Fruit fly (Drosophila melanogaster): ENCODE data around the gene GAA1.

Gene GAA1

DNA sequence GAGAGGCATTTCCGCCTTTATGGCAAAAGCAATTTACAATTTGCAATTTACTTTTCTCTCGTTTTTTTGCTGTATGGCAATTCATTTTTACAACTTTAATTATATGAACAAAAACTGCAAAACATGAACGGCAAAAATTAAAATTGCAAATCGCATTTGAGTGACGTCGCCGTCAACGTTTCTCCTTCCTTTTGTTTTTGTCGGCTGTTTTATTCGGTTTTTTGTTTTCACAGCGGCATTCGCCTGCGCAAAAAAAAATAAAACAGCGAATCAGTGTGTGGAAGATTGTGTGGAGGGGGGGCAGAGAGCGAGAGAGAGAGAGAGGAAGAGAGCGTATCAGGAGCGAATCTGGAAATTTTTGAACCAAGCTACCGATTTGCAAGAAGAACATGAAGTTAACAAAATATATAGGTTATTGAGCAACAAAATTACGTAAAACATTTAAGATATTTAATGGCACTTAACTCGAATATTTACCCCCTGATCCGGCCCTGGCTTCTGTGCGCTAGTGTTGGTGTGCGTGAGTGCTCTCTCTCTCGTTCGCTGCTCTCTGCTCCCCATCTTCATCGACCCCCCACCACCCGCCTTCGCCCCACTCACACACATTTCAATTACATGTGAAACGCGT, 45.5 kb upstream of the GAA1 start (continued):
- TF ChIP-seq CG34406 (GFP tag; optimal IDR thresholded peaks at IDR 0.05) (peak; percentile 99), net (GFP tag; optimal IDR thresholded peaks at IDR 0.05) (peak; percentile 99), Ets21C (GFP tag; optimal IDR thresholded peaks at IDR 0.05) (peak; percentile 99), CG10669 (GFP tag; optimal IDR thresholded peaks at IDR 0.05) (peak; percentile 99), CG6854 (GFP tag; optimal IDR thresholded peaks at IDR 0.05) (peak; percentile 99), Sox15 (GFP tag; optimal IDR thresholded peaks at IDR 0.05) (peak; percentile 99), acj6 (GFP tag; optimal IDR thresholded peaks at IDR 0.05) (peak; percentile 100), eg (GFP tag; IDR thresholded peaks at IDR 0.05) (peak; percentile 100), pdm3 (GFP tag; optimal IDR thresholded peaks at IDR 0.05) (peak; percentile 100), CG9139 (GFP tag; optimal IDR thresholded peaks at IDR 0.05) (peak; percentile 99), Sox102F (GFP tag; optimal IDR thresholded peaks at IDR 0.05) (peak; percentile 99), ss (GFP tag; optimal IDR thresholded peaks at IDR 0.05) (peak; percentile 100), cyc (GFP tag; optimal IDR thresholded peaks at IDR 0.05) (peak; percentile 99), esn (GFP tag; optimal IDR thresholded peaks at IDR 0.05) (peak; percentile 100), Eip78C (GFP tag) (peak; percentile 100), fkh (GFP tag; optimal IDR thresholded peaks at IDR 0.05) (peak; percentile 93), vri (GFP tag; optimal IDR thresholded peaks at IDR 0.05) (peak; percentile 99), svp (GFP tag) (peak; percentile 100), CG31627 (GFP tag; optimal IDR thresholded peaks at IDR 0.05) (peak; percentile 99), Blimp-1 (GFP tag; optimal IDR thresholded peaks at IDR 0.05) (peak; percentile 96), CG6163 (GFP tag; IDR thresholded peaks at IDR 0.05) (peak; percentile 100), achi (GFP tag; optimal IDR thresholded peaks at IDR 0.05) (peak; percentile 99), CG3032 (tag; optimal IDR thresholded peaks at IDR 0.05) (peak; percentile 99)

DNA sequence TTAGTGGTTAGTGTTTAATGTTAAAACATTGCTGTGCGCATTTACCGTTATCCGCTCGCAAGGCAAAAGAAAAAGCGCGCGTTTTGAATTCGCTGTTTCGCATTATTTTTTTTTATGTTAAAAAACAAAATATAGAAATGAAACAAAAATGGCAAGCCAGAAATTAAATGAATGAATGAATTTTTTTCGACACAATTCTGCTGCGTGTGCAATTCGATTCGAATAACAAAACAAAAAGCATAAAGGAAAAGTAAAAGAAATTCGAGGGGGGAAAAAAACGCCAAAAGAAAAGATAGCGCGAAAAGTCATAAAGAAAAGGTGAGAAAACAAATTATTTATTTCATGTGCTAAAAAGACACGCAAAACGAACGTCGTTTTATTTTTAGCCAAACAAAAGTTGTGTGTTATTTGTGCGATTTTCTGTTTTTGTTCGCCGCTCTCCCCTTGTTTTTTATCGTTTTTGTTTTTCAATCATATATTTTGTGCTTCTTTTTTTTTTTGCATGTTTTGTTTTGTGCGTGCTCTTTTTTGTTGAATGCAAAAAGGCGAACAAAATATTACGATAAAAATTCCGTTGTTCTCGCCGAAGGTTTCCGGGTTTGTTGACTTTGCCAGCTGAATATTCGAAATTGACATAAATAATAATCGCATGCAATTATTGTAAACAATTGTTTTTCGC, 44.3 kb upstream of the GAA1 start:
- TF ChIP-seq CG34406 (GFP tag; optimal IDR thresholded peaks at IDR 0.05) = peak; percentile 4
- peak; percentile 27; the same call in 1 of the 3 replicates for TF ChIP-seq CG6163 (GFP tag; IDR thresholded peaks at IDR 0.05)
- no peak for TF ChIP-seq lz (GFP tag; optimal IDR thresholded peaks at IDR 0.05)
- peak; percentile 49; the same call in 1 of the 3 replicates for TF ChIP-seq CG8119 (GFP tag; IDR thresholded peaks at IDR 0.05)
- peak; percentile 28 for TF ChIP-seq Eip78C (GFP tag)
- TF ChIP-seq CG6276 (GFP tag; optimal IDR thresholded peaks at IDR 0.05) = peak; percentile 38
- no peak for TF ChIP-seq Lpt (GFP tag; optimal IDR thresholded peaks at IDR 0.05)
- TF ChIP-seq eg (GFP tag; IDR thresholded peaks at IDR 0.05) = peak; percentile 67; the same call in 2 of the 3 replicates
- peak; percentile 50 for TF ChIP-seq CG15336 (GFP tag; IDR thresholded peaks at IDR 0.05)
- peak; percentile 9 for TF ChIP-seq vri (GFP tag; optimal IDR thresholded peaks at IDR 0.05)
- no peak for TF ChIP-seq topi (GFP tag; optimal IDR thresholded peaks at IDR 0.05)

DNA sequence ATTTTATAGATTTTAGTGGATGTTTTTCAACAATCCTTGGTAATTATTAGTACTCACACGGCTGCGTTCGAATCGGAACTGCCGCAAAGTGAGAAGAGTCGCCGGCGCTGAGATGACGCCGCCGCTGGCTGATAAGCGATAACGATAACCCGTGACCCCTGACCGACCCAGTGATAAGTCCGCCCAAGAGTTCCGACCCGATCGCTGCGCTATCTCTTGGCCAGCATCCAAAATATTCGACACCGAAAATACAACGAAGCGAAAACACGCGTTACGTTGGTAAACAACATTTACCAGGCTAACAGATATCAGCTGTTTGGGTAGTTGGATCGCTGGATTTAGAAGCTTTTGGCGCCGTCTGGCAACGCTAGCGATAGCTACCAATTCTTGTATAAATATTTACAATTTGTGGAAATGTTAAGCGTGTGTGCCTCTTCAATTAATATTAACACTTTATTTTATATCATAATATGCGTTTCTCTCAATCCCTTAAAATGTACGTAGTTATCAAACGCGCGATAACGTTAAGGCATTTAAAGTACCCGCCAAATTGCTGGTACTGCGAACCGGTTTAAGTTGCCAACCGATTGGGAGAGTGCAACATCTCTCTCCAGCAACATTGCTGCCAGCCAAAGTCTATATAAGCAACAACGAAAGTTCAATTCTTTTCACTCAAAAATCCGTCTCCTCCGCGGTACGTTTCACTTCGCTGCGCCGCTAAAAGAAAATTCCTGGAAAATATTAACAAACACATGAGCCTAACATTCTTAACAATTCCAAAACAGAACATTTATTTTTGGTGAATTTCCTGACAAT, 43.5 kb upstream of the GAA1 start, which contains the start of the genes Shmt and CG3726:
Shmt (minus strand) TSS at position 304 of the 816 bp plus-strand sequence.
CG3726 (plus strand) TSS at position 604 of the 816 bp plus-strand sequence.
- no peak for TF ChIP-seq CG8319 (GFP tag; optimal IDR thresholded peaks at IDR 0.05)
- no peak for TF ChIP-seq CG11294 (GFP tag; IDR thresholded peaks at IDR 0.05)
- TF ChIP-seq dsx (GFP tag; optimal IDR thresholded peaks at IDR 0.05; ENCODE audit: poor library complexity, severe bottlenecking) = peak; percentile 19
- no peak for TF ChIP-seq achi (GFP tag; optimal IDR thresholded peaks at IDR 0.05)
- peak; percentile 21 for TF ChIP-seq net (GFP tag; optimal IDR thresholded peaks at IDR 0.05)
- TF ChIP-seq CG3032 (tag; optimal IDR thresholded peaks at IDR 0.05) = no peak
- TF ChIP-seq CG16779 (tag; optimal IDR thresholded peaks at IDR 0.05) = peak; percentile 31
- no peak for TF ChIP-seq cyc (GFP tag; optimal IDR thresholded peaks at IDR 0.05)
- TF ChIP-seq Hr38 (GFP tag; optimal IDR thresholded peaks at IDR 0.05) = no peak
- no peak for TF ChIP-seq OdsH (GFP tag; optimal IDR thresholded peaks at IDR 0.05)
- TF ChIP-seq vri (GFP tag; optimal IDR thresholded peaks at IDR 0.05) = peak; percentile 17
- no peak for TF ChIP-seq lz (GFP tag; optimal IDR thresholded peaks at IDR 0.05)
- no peak for TF ChIP-seq CG10631 (GFP tag; optimal IDR thresholded peaks at IDR 0.05)
- TF ChIP-seq CG10669 (GFP tag; optimal IDR thresholded peaks at IDR 0.05) = no peak
- TF ChIP-seq CG31627 (GFP tag; optimal IDR thresholded peaks at IDR 0.05) = no peak
- no peak for TF ChIP-seq CG6792 (GFP tag; optimal IDR thresholded peaks at IDR 0.05)
- no peak for TF ChIP-seq Hr4 (GFP tag; optimal IDR thresholded peaks at IDR 0.05)
- TF ChIP-seq Ets21C (GFP tag; optimal IDR thresholded peaks at IDR 0.05) = no peak
- peak; percentile 43 for TF ChIP-seq CG9139 (GFP tag; optimal IDR thresholded peaks at IDR 0.05)
- TF ChIP-seq CG1621 (tag; optimal IDR thresholded peaks at IDR 0.05) = no peak
- no peak for TF ChIP-seq fd85E (GFP tag; optimal IDR thresholded peaks at IDR 0.05)
- TF ChIP-seq Met (GFP tag; optimal IDR thresholded peaks at IDR 0.05) = no peak
- TF ChIP-seq spab (GFP tag; optimal IDR thresholded peaks at IDR 0.05) = no peak
- TF ChIP-seq CG11902 (GFP tag; optimal IDR thresholded peaks at IDR 0.05) = no peak
- peak; percentile 70 for TF ChIP-seq fkh (GFP tag; optimal IDR thresholded peaks at IDR 0.05)
- peak; percentile 52; the same call in 1 of the 3 replicates for TF ChIP-seq eg (GFP tag; IDR thresholded peaks at IDR 0.05)
- TF ChIP-seq CG15336 (GFP tag; IDR thresholded peaks at IDR 0.05) = no peak
